Fruit fly (Drosophila melanogaster): Measurements from ENCODE around the gene TotC.
A peak's percentile ranks its signal among the peaks of the same experiment; 100 is the strongest.

DNA sequence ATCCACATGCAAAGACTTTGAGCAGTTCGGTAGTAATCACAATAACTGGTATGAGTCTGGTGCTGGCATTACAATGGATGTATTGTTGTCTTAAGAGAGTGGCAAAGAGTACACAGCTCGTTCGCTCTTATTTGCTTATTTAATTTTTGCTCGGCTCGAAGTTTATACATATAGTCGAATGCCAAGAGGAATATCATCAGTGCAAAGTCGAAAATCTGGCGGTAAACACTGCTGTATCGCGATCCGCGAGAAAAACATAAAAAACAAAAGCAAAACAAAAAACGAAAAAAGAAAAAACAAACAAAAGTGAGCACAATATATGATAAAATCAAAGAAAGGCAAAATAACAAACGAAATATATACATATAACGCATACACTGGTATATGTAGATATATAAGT is 41.3 kb downstream of the TotC start, which contains the start of gene hdly:
- TF ChIP-seq Pif1A (GFP tag; optimal IDR thresholded peaks at IDR 0.05) (peak; percentile 99), D1 (tag; optimal IDR thresholded peaks at IDR 0.05) (peak; percentile 84), CG17806 (tag; optimal IDR thresholded peaks at IDR 0.05) (peak; percentile 94), CG14655 (GFP tag; optimal IDR thresholded peaks at IDR 0.05) (peak; percentile 98), CG10348 (GFP tag; IDR thresholded peaks at IDR 0.05) (no peak), Snoo (tag; optimal IDR thresholded peaks at IDR 0.05) (peak; percentile 98), CG12605 (GFP tag; IDR thresholded peaks at IDR 0.05) (peak; percentile 100), EcR (GFP tag; optimal IDR thresholded peaks at IDR 0.05) (peak; percentile 80), CG8301 (tag; optimal IDR thresholded peaks at IDR 0.05) (peak; percentile 97), CG34367 (tag; optimal IDR thresholded peaks at IDR 0.05) (peak; percentile 99), gl (tag; optimal IDR thresholded peaks at IDR 0.05) (peak; percentile 100), CG9948 (tag; optimal IDR thresholded peaks at IDR 0.05) (peak; percentile 90), CG32121 (GFP tag; IDR thresholded peaks at IDR 0.05) (peak; percentile 99), CG15710 (tag; optimal IDR thresholded peaks at IDR 0.05) (peak; percentile 97)
